Worm (Caenorhabditis elegans) whole organism, L2 larva: ENCODE measurements around the gene crb-1.

ENCODE experiments used
- C34F6.9 ChIP-seq: fragments of 150-350 bp; optimal IDR thresholded peaks from 2 replicates; lab custom pipeline; 2014; ENCODE audit warnings: missing biosample characterization, missing genetic modification characterization
- F13H6.1 ChIP-seq: sonication (generic microtip); optimal IDR thresholded peaks from 2 replicates; lab custom pipeline; 2016; ENCODE audit warnings: missing genetic modification characterization, missing compliant biosample characterization
- R02D3.7 ChIP-seq: fragments of 150-350 bp; optimal IDR thresholded peaks from 2 replicates; lab custom pipeline; 2014; ENCODE audit warnings: missing biosample characterization, missing genetic modification characterization
- Y55F3AM.14 ChIP-seq: fragments of 200-800 bp; sonication (Bioruptor generic); optimal IDR thresholded peaks from 2 replicates; lab custom pipeline; 2018; ENCODE audit warnings: mild to moderate bottlenecking, missing genetic modification characterization, missing compliant biosample characterization
- ZK546.5 ChIP-seq: sonication (generic microtip); optimal IDR thresholded peaks from 2 replicates; lab custom pipeline; 2017; ENCODE audit warnings: missing biosample characterization, missing genetic modification characterization
- alr-1 ChIP-seq: fragments of 150-350 bp; optimal IDR thresholded peaks from 2 replicates; lab custom pipeline; 2014; ENCODE audit warnings: missing biosample characterization, missing genetic modification characterization
- ama-1 ChIP-seq: fragments of 150-350 bp; optimal IDR thresholded peaks from 2 replicates; lab custom pipeline; 2018; ENCODE audit warnings: inconsistent platforms
- ceh-16 ChIP-seq: fragments of 150-350 bp; optimal IDR thresholded peaks from 2 replicates; lab custom pipeline; 2014; ENCODE audit warnings: missing biosample characterization, missing genetic modification characterization
- ceh-82 ChIP-seq: fragments of 150-350 bp; optimal IDR thresholded peaks from 2 replicates; lab custom pipeline; 2014; ENCODE audit warnings: missing biosample characterization, missing genetic modification characterization
- crh-2 ChIP-seq: sonication (generic microtip); optimal IDR thresholded peaks from 2 replicates; lab custom pipeline; 2017; ENCODE audit warnings: missing biosample characterization, missing genetic modification characterization
- dmd-4 ChIP-seq: sonication (generic microtip); optimal IDR thresholded peaks from 2 replicates; lab custom pipeline; 2017; ENCODE audit warnings: missing biosample characterization, missing genetic modification characterization
- egl-27 ChIP-seq: sonication (generic microtip); optimal IDR thresholded peaks from 3 replicates; lab custom pipeline; 2017; ENCODE audit warnings: missing biosample characterization, missing genetic modification reagents, missing genetic modification characterization
- elt-1 ChIP-seq: fragments of 150-350 bp; optimal IDR thresholded peaks from 2 replicates; lab custom pipeline; 2014; ENCODE audit warnings: missing biosample characterization, missing genetic modification characterization
- elt-3 ChIP-seq: sonication (generic microtip); optimal IDR thresholded peaks from 2 replicates; lab custom pipeline; 2017; ENCODE audit warnings: missing biosample characterization, missing genetic modification characterization
- fos-1 ChIP-seq: fragments of 150-350 bp; optimal IDR thresholded peaks from 2 replicates; lab custom pipeline; 2014; ENCODE audit warnings: missing biosample characterization, missing genetic modification characterization
- gmeb-1 ChIP-seq: fragments of 150-350 bp; optimal IDR thresholded peaks from 2 replicates; lab custom pipeline; 2014; ENCODE audit warnings: missing biosample characterization, missing genetic modification characterization
- lin-13 ChIP-seq: fragments of 150-350 bp; optimal IDR thresholded peaks from 2 replicates; lab custom pipeline; 2014; ENCODE audit warnings: missing biosample characterization, missing genetic modification reagents, missing genetic modification characterization
- lsy-2 ChIP-seq, 2 experiments: fragments of 150-350 bp in 1 of 2; sonication (generic microtip) in 1 of 2; optimal IDR thresholded peaks; 2 replicates each; lab custom pipeline; 2014 to 2017; ENCODE audit warnings: missing biosample characterization in 2 of 2, missing genetic modification characterization in 2 of 2
- mab-5 ChIP-seq: fragments of 150-350 bp; optimal IDR thresholded peaks from 2 replicates; lab custom pipeline; 2014; ENCODE audit warnings: missing biosample characterization, missing genetic modification characterization
- mbf-1 ChIP-seq: sonication (generic microtip); optimal IDR thresholded peaks from 2 replicates; lab custom pipeline; 2017; ENCODE audit warnings: missing biosample characterization, missing genetic modification characterization
- mdl-1 ChIP-seq, 2 experiments: fragments of 150-350 bp in 1 of 2; sonication (generic microtip) in 1 of 2; optimal IDR thresholded peaks; 2 replicates each; lab custom pipeline; 2017; ENCODE audit warnings: missing biosample characterization in 2 of 2, missing genetic modification characterization in 2 of 2
- nhr-11 ChIP-seq: fragments of 150-350 bp; optimal IDR thresholded peaks from 2 replicates; lab custom pipeline; 2014; ENCODE audit warnings: missing biosample characterization, missing genetic modification characterization
- nhr-12 ChIP-seq: fragments of 150-350 bp; optimal IDR thresholded peaks from 2 replicates; lab custom pipeline; 2014; ENCODE audit warnings: missing biosample characterization, missing genetic modification characterization
- nhr-129 ChIP-seq: fragments of 150-350 bp; optimal IDR thresholded peaks from 2 replicates; lab custom pipeline; 2014; ENCODE audit warnings: missing biosample characterization, missing genetic modification characterization
- nhr-25 ChIP-seq: fragments of 150-350 bp; sonication (generic microtip); optimal IDR thresholded peaks from 3 replicates; lab custom pipeline; 2014; ENCODE audit warnings: missing biosample characterization, missing genetic modification characterization
- nhr-6 ChIP-seq: fragments of 150-350 bp; optimal IDR thresholded peaks from 2 replicates; lab custom pipeline; 2014; ENCODE audit warnings: missing biosample characterization, missing genetic modification characterization
- sem-4 ChIP-seq: fragments of 150-350 bp; optimal IDR thresholded peaks from 2 replicates; lab custom pipeline; 2014; ENCODE audit warnings: missing biosample characterization, missing genetic modification reagents, missing genetic modification characterization
- skn-1 ChIP-seq: sonication (generic microtip); optimal IDR thresholded peaks from 2 replicates; lab custom pipeline; 2017; ENCODE audit warnings: missing biosample characterization, missing genetic modification characterization
- sma-3 ChIP-seq: sonication (generic microtip); optimal IDR thresholded peaks from 2 replicates; lab custom pipeline; 2016; ENCODE audit warnings: missing genetic modification reagents, missing genetic modification characterization, missing compliant biosample characterization
- sma-9 ChIP-seq, 2 experiments: fragments of 150-350 bp in 1 of 2; sonication (generic microtip) in 1 of 2; optimal IDR thresholded peaks; 2 replicates each; lab custom pipeline; 2014 to 2016; ENCODE audit warnings: missing genetic modification characterization in 2 of 2, mild to moderate bottlenecking in 1 of 2, missing biosample characterization in 1 of 2, missing compliant biosample characterization in 1 of 2, missing genetic modification reagents in 1 of 2, moderate library complexity in 1 of 2
- snpc-4 ChIP-seq: fragments of 150-350 bp; optimal IDR thresholded peaks from 2 replicates; lab custom pipeline; 2014; ENCODE audit warnings: missing biosample characterization, missing genetic modification characterization
- unc-39 ChIP-seq: fragments of 150-350 bp; optimal IDR thresholded peaks from 2 replicates; lab custom pipeline; 2014; ENCODE audit warnings: missing biosample characterization, missing genetic modification characterization
- ztf-11 ChIP-seq: sonication (generic microtip); optimal IDR thresholded peaks from 2 replicates; lab custom pipeline; 2017; ENCODE audit warnings: missing biosample characterization, missing genetic modification characterization
- ztf-4 ChIP-seq: fragments of 150-350 bp; optimal IDR thresholded peaks from 2 replicates; lab custom pipeline; 2014; ENCODE audit warnings: missing biosample characterization, missing genetic modification characterization

Gene crb-1

ce11 chrX:17385102-17385501, 28.7 kb downstream of the crb-1 start:
- peak; percentile 83 for TF ChIP-seq nhr-129 (tag; lab: Kevin White, UChicago)
- no peak for TF ChIP-seq skn-1 (tag; lab: Kevin White, UChicago)

DNA sequence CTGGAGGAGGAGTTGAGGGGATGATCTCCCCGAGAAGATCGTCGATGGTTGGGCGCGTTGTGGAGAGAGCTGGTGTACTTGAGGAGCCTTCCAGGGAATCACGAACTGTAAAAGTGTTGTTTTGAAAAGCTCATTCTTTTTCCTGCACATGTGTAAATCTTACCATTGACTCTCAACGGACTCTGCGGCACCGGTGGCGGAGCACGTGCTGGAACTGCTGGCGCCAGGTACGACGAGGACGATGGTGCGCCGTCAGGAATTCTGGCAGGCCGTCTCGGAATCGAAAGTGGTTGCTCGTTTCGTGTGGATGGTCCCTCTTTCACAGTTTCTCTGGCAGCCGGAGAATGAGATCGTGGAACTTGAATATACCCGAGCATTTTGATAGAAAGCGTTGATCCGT, 29.5 kb downstream of the crb-1 start:
- TF ChIP-seq elt-1 (no peak), mab-5 (tag; lab: Kevin White, UChicago) (no peak), crh-2 (tag; lab: Kevin White, UChicago) (no peak), nhr-25 (no peak), nhr-129 (tag; lab: Kevin White, UChicago) (no peak), R02D3.7 (tag; lab: Kevin White, UChicago) (no peak), lin-13 (GFP tag; lab: Kevin White, UChicago) (no peak), ZK546.5 (tag; lab: Kevin White, UChicago) (no peak), alr-1 (tag; lab: Kevin White, UChicago) (no peak), mbf-1 (no peak), elt-3 (tag; lab: Kevin White, UChicago) (no peak)
- TF ChIP-seq, all 48 proteins: peak for 0

DNA sequence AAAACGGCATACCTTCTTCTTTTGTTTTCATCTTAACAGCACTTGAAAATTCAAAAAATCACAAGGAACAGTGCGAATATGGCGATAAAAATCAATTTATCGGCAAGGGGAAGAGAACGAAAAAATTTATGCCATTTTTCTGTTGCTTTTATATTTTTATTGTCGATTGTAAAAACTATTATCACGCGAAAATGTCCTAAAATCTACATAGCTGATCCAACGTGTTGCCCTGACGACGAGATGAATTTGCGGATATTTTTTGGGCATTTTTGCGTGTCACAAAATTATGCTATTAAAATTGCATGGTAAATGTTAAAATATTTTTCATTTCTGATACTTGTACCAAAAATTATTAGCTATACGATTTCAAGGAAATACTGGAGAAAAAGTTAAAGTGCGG, 31.8 kb downstream of the crb-1 start, which contains the start of gene F10D7.4:
Gene F10D7.4, minus strand, starts transcription at position 101 of the 400 bp plus-strand sequence.
- TF ChIP-seq F13H6.1 (tag; lab: Kevin White, UChicago) (no peak), Y55F3AM.14 (GFP tag; lab: Kevin White, UChicago) (no peak), mdl-1 (tag; optimal IDR thresholded peaks at IDR 0.05; lab: Kevin White, UChicago) (no peak), ZK546.5 (tag; lab: Kevin White, UChicago) (no peak), dmd-4 (tag; lab: Kevin White, UChicago) (no peak), unc-39 (no peak), egl-27 (tag; lab: Kevin White, UChicago) (no peak), crh-2 (tag; lab: Kevin White, UChicago) (no peak), ztf-11 (tag; lab: Kevin White, UChicago) (no peak), lsy-2 (tag; optimal IDR thresholded peaks at IDR 0.05; lab: Kevin White, UChicago) (no peak), fos-1 (tag; lab: Kevin White, UChicago) (no peak), elt-3 (tag; lab: Kevin White, UChicago) (no peak), C34F6.9 (no peak), ama-1 (lab: Kevin White, UChicago) (no peak), sma-3 (GFP tag; lab: Kevin White, UChicago) (no peak), skn-1 (tag; lab: Kevin White, UChicago) (no peak), ceh-16 (tag; lab: Kevin White, UChicago) (no peak), elt-1 (no peak), nhr-11 (tag; lab: Kevin White, UChicago) (no peak)

ce11 chrX:17379675-17380074, 34.1 kb downstream of the crb-1 start, which contains the start of gene F10D7.10:
Gene F10D7.10 (minus strand): TSS chrX:17379775.
- TF ChIP-seq R02D3.7 (tag; lab: Kevin White, UChicago) (no peak), nhr-6 (no peak), nhr-11 (tag; lab: Kevin White, UChicago) (no peak), sem-4 (tag; lab: Kevin White, UChicago) (no peak), ztf-4 (tag; lab: Kevin White, UChicago) (no peak), sma-9 (GFP tag; optimal IDR thresholded peaks at IDR 0.05; lab: Kevin White, UChicago) (no peak), sma-9 (tag; optimal IDR thresholded peaks at IDR 0.05; lab: Kevin White, UChicago) (no peak), sma-3 (GFP tag; lab: Kevin White, UChicago) (no peak), nhr-25 (no peak), snpc-4 (tag; lab: Kevin White, UChicago) (no peak), ztf-11 (tag; lab: Kevin White, UChicago) (no peak), gmeb-1 (tag; lab: Kevin White, UChicago) (no peak), nhr-12 (tag; lab: Kevin White, UChicago) (no peak), unc-39 (no peak), lsy-2 (tag; optimal IDR thresholded peaks at IDR 0.05; lab: Kevin White, UChicago) (no peak), ceh-82 (tag; lab: Kevin White, UChicago) (no peak)

- peak; percentile 38 for TF ChIP-seq fos-1 (tag; lab: Kevin White, UChicago)
- no peak for TF ChIP-seq mab-5 (tag; lab: Kevin White, UChicago)
Measured at ce11 chrX:17378996-17379395, 34.8 kb downstream of the crb-1 start.
